Fruit fly (Drosophila melanogaster) whole organism, embryonic: Measurements from ENCODE around the gene IntS9.

Experiments
- Asciz ChIP-seq: fragments of 200-800 bp; sonication (Bioruptor generic); optimal IDR thresholded peaks from 2 replicates; lab custom pipeline; 2017; ENCODE audit warnings: missing biosample characterization, mild to moderate bottlenecking, missing genetic modification characterization, missing genetic modification reagents
- Awh ChIP-seq: fragments of 200-800 bp; sonication (Bioruptor generic); IDR thresholded peaks from 2 replicates; pipeline ENCODE4, ENCODE4 v1.3.6; 2022; ENCODE audit warnings: missing biosample characterization, missing genetic modification characterization
- CG10209 ChIP-seq: fragments of 200-800 bp; sonication (Bioruptor generic); optimal IDR thresholded peaks from 3 replicates; lab custom pipeline; 2017; ENCODE audit warnings: missing biosample characterization, mild to moderate bottlenecking, missing genetic modification characterization, missing genetic modification reagents
- CG11560 ChIP-seq: fragments of 200-800 bp; sonication (Bioruptor generic); IDR thresholded peaks from 3 replicates; pipeline ENCODE4 v1.3.6; 2022; ENCODE audit warnings: missing biosample characterization, missing genetic modification characterization
- CG12769 ChIP-seq: fragments of 200-800 bp; sonication (Bioruptor generic); optimal IDR thresholded peaks from 2 replicates; lab custom pipeline; 2019; ENCODE audit warnings: missing biosample characterization, mild to moderate bottlenecking, missing genetic modification characterization, moderate library complexity
- CG13123 ChIP-seq: fragments of 200-800 bp; sonication (Bioruptor generic); optimal IDR thresholded peaks from 2 replicates; lab custom pipeline; 2016; ENCODE audit warnings: missing biosample characterization, missing genetic modification characterization
- CG14710 ChIP-seq: fragments of 200-800 bp; sonication (Bioruptor generic); optimal IDR thresholded peaks from 3 replicates; lab custom pipeline; 2019; ENCODE audit warnings: missing biosample characterization, mild to moderate bottlenecking, missing genetic modification characterization, moderate library complexity
- CG1529 ChIP-seq: fragments of 200-800 bp; sonication (Bioruptor generic); optimal IDR thresholded peaks from 3 replicates; lab custom pipeline; 2018; ENCODE audit warnings: missing biosample characterization, missing genetic modification characterization
- CG16815 ChIP-seq: fragments of 200-800 bp; sonication (Bioruptor generic); optimal IDR thresholded peaks from 3 replicates; lab custom pipeline; 2017; ENCODE audit warnings: missing biosample characterization, mild to moderate bottlenecking, missing genetic modification characterization
- CG17385 ChIP-seq: fragments of 200-800 bp; sonication (Bioruptor generic); optimal IDR thresholded peaks from 3 replicates; lab custom pipeline; 2018; ENCODE audit warnings: missing biosample characterization, mild to moderate bottlenecking, missing genetic modification characterization
- CG1792 ChIP-seq: fragments of 200-800 bp; sonication (Bioruptor generic); optimal IDR thresholded peaks from 2 replicates; lab custom pipeline; 2016; ENCODE audit warnings: missing biosample characterization, missing genetic modification characterization
- CG18764 ChIP-seq: fragments of 200-800 bp; sonication (Bioruptor generic); optimal IDR thresholded peaks from 3 replicates; lab custom pipeline; 2016; ENCODE audit warnings: missing biosample characterization, missing genetic modification characterization
- CG2678 ChIP-seq: fragments of 200-800 bp; sonication (Bioruptor generic); optimal IDR thresholded peaks from 3 replicates; lab custom pipeline; 2019; ENCODE audit warnings: missing biosample characterization, mild to moderate bottlenecking, missing genetic modification characterization, moderate library complexity
- CG32532 ChIP-seq: fragments of 200-800 bp; sonication (Bioruptor generic); IDR thresholded peaks from 2 replicates; pipeline ENCODE4 v1.3.6; 2022; ENCODE audit warnings: missing biosample characterization, missing genetic modification characterization
- CG3281 ChIP-seq: fragments of 200-800 bp; sonication (Bioruptor generic); optimal IDR thresholded peaks from 3 replicates; lab custom pipeline; 2017; ENCODE audit warnings: missing biosample characterization, mild to moderate bottlenecking, missing genetic modification characterization
- CG5953 ChIP-seq: fragments of 200-800 bp; sonication (Bioruptor generic); IDR thresholded peaks from 2 replicates; pipeline ENCODE4 v1.3.6; 2022; ENCODE audit warnings: missing biosample characterization, missing genetic modification characterization
- CG6791 ChIP-seq: fragments of 200-800 bp; sonication (Bioruptor generic); IDR thresholded peaks from 3 replicates; pipeline ENCODE4 v1.3.6; 2022; ENCODE audit warnings: missing biosample characterization, missing genetic modification characterization; ENCODE audit not compliant: partially characterized antibody
- CG7963 ChIP-seq: fragments of 200-800 bp; sonication (Bioruptor generic); IDR thresholded peaks from 3 replicates; pipeline ENCODE4 v1.3.6; 2022; ENCODE audit warnings: missing biosample characterization, missing genetic modification characterization; ENCODE audit not compliant: partially characterized antibody
- CG8478 ChIP-seq: fragments of >200 bp; optimal IDR thresholded peaks from 2 replicates; lab custom pipeline; 2018
- CG9215 ChIP-seq: fragments of 200-800 bp; sonication (Bioruptor generic); IDR thresholded peaks from 2 replicates; pipeline ENCODE4 v1.3.6; 2022; ENCODE audit warnings: missing biosample characterization, missing genetic modification characterization
- D ChIP-seq, 2 experiments: fragments of 200-800 bp in 1 of 2; fragments of >200 bp in 1 of 2; sonication (Bioruptor generic) in 1 of 2; optimal IDR thresholded peaks; 2 replicates in 1 of 2; 3 replicates in 1 of 2; lab custom pipeline; 2017; ENCODE audit warnings: mild to moderate bottlenecking in 1 of 2, missing biosample characterization in 1 of 2, missing genetic modification characterization in 1 of 2, missing genetic modification reagents in 1 of 2
- Deaf1 ChIP-seq: fragments of 200-800 bp; optimal IDR thresholded peaks from 3 replicates; lab custom pipeline; 2019; ENCODE audit warnings: missing biosample characterization, mild to moderate bottlenecking, missing genetic modification characterization, moderate library complexity
- Dip3 ChIP-seq: fragments of 200-800 bp; sonication (Bioruptor generic); optimal IDR thresholded peaks from 3 replicates; lab custom pipeline; 2016; ENCODE audit warnings: missing biosample characterization, missing genetic modification characterization
- ERR ChIP-seq: fragments of 200-800 bp; sonication (Bioruptor generic); optimal IDR thresholded peaks from 2 replicates; lab custom pipeline; 2016; ENCODE audit warnings: missing biosample characterization, missing genetic modification characterization
- Hey ChIP-seq: fragments of 200-800 bp; sonication (Bioruptor generic); optimal IDR thresholded peaks from 3 replicates; lab custom pipeline; 2018; ENCODE audit warnings: missing biosample characterization, mild to moderate bottlenecking, missing genetic modification characterization
- Mrtf ChIP-seq: fragments of 200-800 bp; sonication (Bioruptor generic); IDR thresholded peaks from 3 replicates; pipeline ENCODE4 v1.3.6; 2022; ENCODE audit warnings: missing biosample characterization, missing genetic modification characterization
- NC2β ChIP-seq: fragments of 200-800 bp; sonication (Bioruptor generic); optimal IDR thresholded peaks from 2 replicates; lab custom pipeline; 2016; ENCODE audit warnings: missing biosample characterization, missing genetic modification characterization
- Oli ChIP-seq: fragments of 200-800 bp; sonication (Bioruptor generic); optimal IDR thresholded peaks from 2 replicates; lab custom pipeline; 2018; ENCODE audit warnings: missing biosample characterization, mild to moderate bottlenecking, missing genetic modification characterization, moderate library complexity
- az2 ChIP-seq: fragments of 200-800 bp; sonication (Bioruptor generic); optimal IDR thresholded peaks from 3 replicates; lab custom pipeline; 2016; ENCODE audit warnings: missing biosample characterization, missing genetic modification characterization
- bbx ChIP-seq: fragments of 200-800 bp; sonication (Bioruptor generic); IDR thresholded peaks from 2 replicates; pipeline ENCODE4 v1.3.6; 2022; ENCODE audit warnings: missing biosample characterization, missing genetic modification characterization; ENCODE audit not compliant: partially characterized antibody
- chn ChIP-seq: fragments of 200-800 bp; sonication (Bioruptor generic); optimal IDR thresholded peaks from 2 replicates; lab custom pipeline; 2016; ENCODE audit warnings: missing biosample characterization, missing genetic modification characterization
- danr ChIP-seq: fragments of 200-800 bp; sonication (Bioruptor generic); IDR thresholded peaks from 2 replicates; pipeline ENCODE4 v1.3.6; 2022; ENCODE audit warnings: missing biosample characterization, missing genetic modification characterization
- dmrt11E ChIP-seq: fragments of 200-800 bp; sonication (Bioruptor generic); optimal IDR thresholded peaks from 3 replicates; lab custom pipeline; 2018; ENCODE audit warnings: missing biosample characterization, mild to moderate bottlenecking, missing genetic modification characterization, moderate library complexity
- fd102C ChIP-seq: fragments of 200-800 bp; sonication (Bioruptor generic); optimal IDR thresholded peaks from 2 replicates; lab custom pipeline; 2018; ENCODE audit warnings: missing biosample characterization, mild to moderate bottlenecking, missing genetic modification characterization, moderate library complexity
- fd3F ChIP-seq: fragments of 200-800 bp; sonication (Bioruptor generic); optimal IDR thresholded peaks from 2 replicates; lab custom pipeline; 2018; ENCODE audit warnings: missing biosample characterization, mild to moderate bottlenecking, missing genetic modification characterization, moderate library complexity
- gce ChIP-seq: fragments of 200-800 bp; sonication (Bioruptor generic); IDR thresholded peaks from 3 replicates; pipeline ENCODE4 v1.3.6; 2022; ENCODE audit warnings: missing biosample characterization, missing genetic modification characterization
- gro ChIP-seq: fragments of 200-800 bp; sonication (Bioruptor generic); optimal IDR thresholded peaks from 2 replicates; lab custom pipeline; 2016; ENCODE audit warnings: missing biosample characterization, missing genetic modification characterization
- hth ChIP-seq: fragments of >200 bp; optimal IDR thresholded peaks from 2 replicates; lab custom pipeline; 2017; ENCODE audit warnings: inconsistent platforms
- kay ChIP-seq: fragments of 200-800 bp; sonication (Bioruptor generic); optimal IDR thresholded peaks from 2 replicates; lab custom pipeline; 2016; ENCODE audit warnings: missing biosample characterization, missing genetic modification characterization
- lilli ChIP-seq: fragments of 200-800 bp; sonication (Bioruptor generic); optimal IDR thresholded peaks from 3 replicates; lab custom pipeline; 2016; ENCODE audit warnings: missing biosample characterization, missing genetic modification characterization
- lov ChIP-seq, 2 experiments: fragments of 200-800 bp in 1 of 2; fragments of >200 bp in 1 of 2; sonication (Bioruptor generic) in 1 of 2; IDR thresholded peaks in 1 of 2; optimal IDR thresholded peaks in 1 of 2; 2 replicates in 1 of 2; 3 replicates in 1 of 2; pipeline versions ENCODE4 v1.3.6 to Lab custom; 2017 to 2022; ENCODE audit warnings: missing biosample characterization in 1 of 2, missing genetic modification characterization in 1 of 2
- nerfin-1 ChIP-seq: fragments of 200-800 bp; sonication (Bioruptor generic); optimal IDR thresholded peaks from 3 replicates; lab custom pipeline; 2019; ENCODE audit warnings: missing biosample characterization, mild to moderate bottlenecking, missing genetic modification characterization, moderate library complexity
- p53 ChIP-seq: fragments of 200-800 bp; sonication (Bioruptor generic); optimal IDR thresholded peaks from 2 replicates; lab custom pipeline; 2016; ENCODE audit warnings: missing biosample characterization, missing genetic modification characterization
- peb ChIP-seq: fragments of 200-800 bp; sonication (Bioruptor generic); IDR thresholded peaks from 2 replicates; pipeline ENCODE4 v1.3.6; 2022; ENCODE audit warnings: missing biosample characterization, missing genetic modification characterization
- pita ChIP-seq: fragments of 200-800 bp; sonication (Bioruptor generic); optimal IDR thresholded peaks from 2 replicates; lab custom pipeline; 2017; ENCODE audit warnings: missing biosample characterization, mild to moderate bottlenecking, missing genetic modification characterization
- pros ChIP-seq: fragments of 200-800 bp; sonication (Bioruptor generic); optimal IDR thresholded peaks from 3 replicates; lab custom pipeline; 2019; ENCODE audit warnings: missing biosample characterization, mild to moderate bottlenecking, missing genetic modification characterization, moderate library complexity
- run ChIP-seq: fragments of 200-800 bp; sonication (Bioruptor generic); optimal IDR thresholded peaks from 3 replicates; lab custom pipeline; 2018; ENCODE audit warnings: missing biosample characterization, mild to moderate bottlenecking, missing genetic modification characterization
- scrt ChIP-seq: fragments of 200-800 bp; sonication (Bioruptor generic); optimal IDR thresholded peaks from 2 replicates; lab custom pipeline; 2018; ENCODE audit warnings: missing biosample characterization, mild to moderate bottlenecking, missing genetic modification characterization, moderate library complexity
- unpg ChIP-seq: fragments of 200-800 bp; sonication (Bioruptor generic); optimal IDR thresholded peaks from 3 replicates; lab custom pipeline; 2018; ENCODE audit warnings: missing biosample characterization, mild to moderate bottlenecking, missing genetic modification characterization, moderate library complexity
- zfh2 ChIP-seq: fragments of 200-800 bp; sonication (Bioruptor generic); optimal IDR thresholded peaks from 2 replicates; lab custom pipeline; 2016; ENCODE audit warnings: missing biosample characterization, missing genetic modification characterization

IntS9 gene

dm6 chr3L:16087323-16087816 is 18.1 kb downstream of the IntS9 start, which contains the start of gene Tasp1 (continued):
- TF ChIP-seq Deaf1 (no peak), fd3F (GFP tag; lab: Kevin White, UChicago) (peak; percentile 49), zfh2 (GFP tag; lab: Kevin White, UChicago) (no peak), CG1792 (GFP tag; lab: Kevin White, UChicago) (no peak), Asciz (GFP tag; lab: Kevin White, UChicago) (no peak), CG8478 (lab: Kevin White, UChicago) (no peak), CG11560 (tag; lab: Robert Waterston, UW) (no peak; the same call in 2 of the 3 replicates), Dip3 (GFP tag; lab: Kevin White, UChicago) (no peak), Oli (tag; lab: Kevin White, UChicago) (peak; percentile 42), peb (GFP tag; lab: Robert Waterston, UW) (0 out of 2 replicates have a peak, but pooled peaks have one; percentile 24), CG2678 (tag; lab: Kevin White, UChicago) (no peak), D (optimal IDR thresholded peaks at IDR 0.05; lab: Kevin White, UChicago) (no peak), D (GFP tag; optimal IDR thresholded peaks at IDR 0.05; lab: Kevin White, UChicago) (no peak), NC2β (GFP tag; lab: Kevin White, UChicago) (no peak), CG5953 (GFP tag; lab: Robert Waterston, UW) (no peak), gro (GFP tag; lab: Kevin White, UChicago) (peak; percentile 5), scrt (GFP tag; lab: Kevin White, UChicago) (no peak), CG16815 (GFP tag; lab: Kevin White, UChicago) (peak; percentile 5), Mrtf (GFP tag; lab: Robert Waterston, UW) (no peak), danr (GFP tag; lab: Robert Waterston, UW) (no peak), CG14710 (tag; lab: Kevin White, UChicago) (peak; percentile 68), pita (GFP tag; lab: Kevin White, UChicago) (no peak), CG32532 (GFP tag; lab: Robert Waterston, UW) (peak; percentile 87), dmrt11E (peak; percentile 70), p53 (GFP tag; lab: Kevin White, UChicago) (no peak), Awh (GFP tag; lab: Robert Waterston, UW) (no peak), kay (GFP tag; lab: Kevin White, UChicago) (peak; percentile 2), CG7963 (GFP tag; lab: Robert Waterston, UW) (no peak), CG1529 (GFP tag; lab: Kevin White, UChicago) (no peak), ERR (GFP tag; lab: Kevin White, UChicago) (no peak), chn (GFP tag; lab: Kevin White, UChicago) (peak; percentile 40), pros (GFP tag; lab: Kevin White, UChicago) (no peak), CG13123 (GFP tag; lab: Kevin White, UChicago) (no peak), CG9215 (GFP tag; lab: Robert Waterston, UW) (no peak), run (tag; lab: Kevin White, UChicago) (no peak), CG6791 (GFP tag; lab: Robert Waterston, UW) (no peak; the same call in 2 of the 3 replicates), nerfin-1 (tag; lab: Kevin White, UChicago) (no peak), gce (GFP tag; lab: Robert Waterston, UW) (peak; percentile 50; the same call in 1 of the 3 replicates), unpg (GFP tag; lab: Kevin White, UChicago) (peak; percentile 69), fd102C (no peak), lilli (GFP tag; lab: Kevin White, UChicago) (peak; percentile 38), CG3281 (peak; percentile 43), CG10209 (GFP tag; lab: Kevin White, UChicago) (peak; percentile 34), Hey (tag; lab: Kevin White, UChicago) (no peak), CG12769 (tag; lab: Kevin White, UChicago) (no peak), hth (lab: Kevin White, UChicago) (no peak), bbx (peak; percentile 24; the same call in 1 of the 2 replicates), az2 (GFP tag; lab: Kevin White, UChicago) (peak; percentile 58), CG18764 (GFP tag; lab: Kevin White, UChicago) (peak; percentile 27), CG17385 (GFP tag; lab: Kevin White, UChicago) (peak; percentile 7), lov (optimal IDR thresholded peaks at IDR 0.05; lab: Kevin White, UChicago) (no peak), lov (GFP tag; IDR thresholded peaks at IDR 0.05; lab: Robert Waterston, UW) (no peak)
